Fruit fly (Drosophila melanogaster): ENCODE data around the gene CG46306.

The CG46306 gene

dm6 chrX:16835304-16835703, at the start of gene CG46306, which contains the start of gene CG13004:
CG46306 (minus strand) TSS chrX:16835520.
CG13004 (minus strand) TSS chrX:16835520.
- TF ChIP-seq CG6654 (GFP tag; optimal IDR thresholded peaks at IDR 0.05) (no peak), NFAT (GFP tag; IDR thresholded peaks at IDR 0.05) (no peak), Hmx (GFP tag; optimal IDR thresholded peaks at IDR 0.05) (no peak), Opbp (GFP tag; IDR thresholded peaks at IDR 0.05; ENCODE audit: partially characterized antibody) (no peak), Hand (GFP tag; optimal IDR thresholded peaks at IDR 0.05) (no peak), CG12659 (GFP tag; optimal IDR thresholded peaks at IDR 0.05) (no peak), prd (optimal IDR thresholded peaks at IDR 0.05) (no peak), prd (GFP tag; IDR thresholded peaks at IDR 0.05) (no peak), Jarid2 (GFP tag; optimal IDR thresholded peaks at IDR 0.05) (peak; percentile 58), gce (GFP tag; IDR thresholded peaks at IDR 0.05) (no peak), CG2116 (GFP tag; optimal IDR thresholded peaks at IDR 0.05) (no peak), YL-1 (GFP tag; optimal IDR thresholded peaks at IDR 0.05) (no peak), nau (GFP tag; optimal IDR thresholded peaks at IDR 0.05) (no peak), Awh (GFP tag; IDR thresholded peaks at IDR 0.05) (no peak), CG2120 (GFP tag; optimal IDR thresholded peaks at IDR 0.05) (no peak), kni (GFP tag; optimal IDR thresholded peaks at IDR 0.05) (no peak), CG1832 (GFP tag; optimal IDR thresholded peaks at IDR 0.05) (no peak), Hmr (GFP tag; optimal IDR thresholded peaks at IDR 0.05) (no peak), pb (GFP tag; optimal IDR thresholded peaks at IDR 0.05) (no peak), Trl (optimal IDR thresholded peaks at IDR 0.05) (peak; percentile 11 to 34), Trl (GFP tag; optimal IDR thresholded peaks at IDR 0.05) (no peak), CG17612 (GFP tag; IDR thresholded peaks at IDR 0.05) (no peak), Med (GFP tag) (peak; percentile 72), Adf1 (GFP tag; IDR thresholded peaks at IDR 0.05) (peak; percentile 86), dm (GFP tag; optimal IDR thresholded peaks at IDR 0.05) (no peak), Mrtf (GFP tag; IDR thresholded peaks at IDR 0.05) (no peak), Hr78 (GFP tag; optimal IDR thresholded peaks at IDR 0.05) (no peak), Doc2 (GFP tag; IDR thresholded peaks at IDR 0.05) (no peak), CG9215 (GFP tag; IDR thresholded peaks at IDR 0.05) (no peak), CG32532 (GFP tag; IDR thresholded peaks at IDR 0.05) (peak; percentile 11; the same call in 1 of the 2 replicates), CG1529 (GFP tag; optimal IDR thresholded peaks at IDR 0.05) (no peak), disco-r (GFP tag; optimal IDR thresholded peaks at IDR 0.05) (no peak), E2f2 (GFP tag; IDR thresholded peaks at IDR 0.05) (no peak), unpg (GFP tag; optimal IDR thresholded peaks at IDR 0.05) (no peak), chinmo (GFP tag; IDR thresholded peaks at IDR 0.05; ENCODE audit: partially characterized antibody) (0 out of 4 replicates have a peak, but pooled peaks have one; percentile 26), CHES-1-like (GFP tag; optimal IDR thresholded peaks at IDR 0.05) (no peak), CG1603 (tag; optimal IDR thresholded peaks at IDR 0.05) (no peak), slou (GFP tag; optimal IDR thresholded peaks at IDR 0.05) (no peak), Atf3 (GFP tag; optimal IDR thresholded peaks at IDR 0.05) (no peak), pros (GFP tag; optimal IDR thresholded peaks at IDR 0.05) (no peak), CG32767 (GFP tag; IDR thresholded peaks at IDR 0.05) (no peak), crol (GFP tag; IDR thresholded peaks at IDR 0.05) (0 out of 2 replicates have a peak, but pooled peaks have one; percentile 12), nerfin-2 (GFP tag; IDR thresholded peaks at IDR 0.05; ENCODE audit: partially characterized antibody) (no peak), nom (GFP tag; optimal IDR thresholded peaks at IDR 0.05) (peak; percentile 55), CG17912 (GFP tag; optimal IDR thresholded peaks at IDR 0.05) (no peak), slbo (GFP tag; IDR thresholded peaks at IDR 0.05) (peak; percentile 27; the same call in 1 of the 2 replicates), row (GFP tag; IDR thresholded peaks at IDR 0.05) (peak; percentile 9; the same call in 1 of the 3 replicates), CG15479 (GFP tag; optimal IDR thresholded peaks at IDR 0.05) (no peak)

Measured in whole organism, embryonic.